Fruit fly (Drosophila melanogaster) whole organism, embryonic: ENCODE data around the gene CG4968.

Experiments used
- Aef1 ChIP-seq: fragments of 200-800 bp; sonication (Bioruptor generic); IDR thresholded peaks from 3 replicates; pipeline ENCODE4 v1.3.6; 2022; ENCODE audit warnings: missing biosample characterization, missing genetic modification characterization
- Atf6 ChIP-seq: fragments of 200-800 bp; sonication (Bioruptor generic); IDR thresholded peaks from 2 replicates; pipeline ENCODE4 v1.3.6; 2022; ENCODE audit warnings: missing biosample characterization, missing genetic modification characterization
- B-H1 ChIP-seq: fragments of 200-800 bp; sonication (Bioruptor generic); IDR thresholded peaks from 3 replicates; pipeline ENCODE4 v1.3.6; 2022; ENCODE audit warnings: missing biosample characterization, missing genetic modification characterization
- CG10274 ChIP-seq: fragments of 200-800 bp; sonication (Bioruptor generic); optimal IDR thresholded peaks from 3 replicates; lab custom pipeline; 2017; ENCODE audit warnings: missing biosample characterization, mild to moderate bottlenecking, missing genetic modification characterization
- CG11456 ChIP-seq: fragments of 200-800 bp; sonication (Bioruptor generic); IDR thresholded peaks from 3 replicates; pipeline ENCODE4 v1.3.6; 2022; ENCODE audit warnings: missing biosample characterization, missing genetic modification characterization
- CG12236 ChIP-seq: fragments of 200-800 bp; sonication (Bioruptor generic); optimal IDR thresholded peaks from 2 replicates; lab custom pipeline; 2016; ENCODE audit warnings: missing biosample characterization, missing genetic modification characterization
- CG12744 ChIP-seq: fragments of 200-800 bp; sonication (Bioruptor generic); optimal IDR thresholded peaks from 2 replicates; lab custom pipeline; 2016; ENCODE audit warnings: missing biosample characterization, missing genetic modification characterization
- CG13123 ChIP-seq: fragments of 200-800 bp; sonication (Bioruptor generic); optimal IDR thresholded peaks from 2 replicates; lab custom pipeline; 2016; ENCODE audit warnings: missing biosample characterization, missing genetic modification characterization
- CG15269 ChIP-seq: fragments of 200-800 bp; sonication (Bioruptor generic); optimal IDR thresholded peaks from 2 replicates; lab custom pipeline; 2018; ENCODE audit warnings: missing biosample characterization, mild to moderate bottlenecking, missing genetic modification characterization, moderate library complexity
- CG15514 ChIP-seq: fragments of 200-800 bp; sonication (Bioruptor generic); optimal IDR thresholded peaks from 3 replicates; lab custom pipeline; 2017; ENCODE audit warnings: missing biosample characterization, missing genetic modification characterization, mild to moderate bottlenecking, moderate library complexity, missing genetic modification reagents
- CG1603 ChIP-seq: fragments of 200-800 bp; sonication (Bioruptor generic); optimal IDR thresholded peaks from 2 replicates; lab custom pipeline; 2019; ENCODE audit warnings: missing biosample characterization, mild to moderate bottlenecking, missing genetic modification characterization, moderate library complexity
- CG30403 ChIP-seq: fragments of 200-800 bp; sonication (Bioruptor generic); optimal IDR thresholded peaks from 3 replicates; lab custom pipeline; 2016; ENCODE audit warnings: missing biosample characterization, missing genetic modification characterization
- CG3163 ChIP-seq: fragments of 200-800 bp; sonication (Bioruptor generic); optimal IDR thresholded peaks from 3 replicates; lab custom pipeline; 2016; ENCODE audit warnings: missing biosample characterization, missing genetic modification characterization
- CG3847 ChIP-seq: fragments of 200-800 bp; sonication (Bioruptor generic); IDR thresholded peaks from 2 replicates; pipeline ENCODE4 v1.3.6; 2022; ENCODE audit warnings: missing biosample characterization, missing genetic modification characterization
- CG3995 ChIP-seq: fragments of 200-800 bp; sonication (Bioruptor generic); optimal IDR thresholded peaks from 3 replicates; lab custom pipeline; 2016; ENCODE audit warnings: missing biosample characterization, missing genetic modification characterization
- CG4282 ChIP-seq: fragments of 200-800 bp; sonication (Bioruptor generic); optimal IDR thresholded peaks from 2 replicates; lab custom pipeline; 2016; ENCODE audit warnings: missing biosample characterization, missing genetic modification characterization
- CG6689 ChIP-seq: fragments of 200-800 bp; sonication (Bioruptor generic); IDR thresholded peaks from 2 replicates; pipeline ENCODE4 v1.3.6; 2022; ENCODE audit warnings: missing biosample characterization, missing genetic modification characterization
- CG8290 ChIP-seq, 3 experiments: fragments of 200-800 bp; sonication (Bioruptor generic); optimal IDR thresholded peaks; 2 replicates each; lab custom pipeline; 2016 to 2019; ENCODE audit warnings: missing biosample characterization in 3 of 3, missing genetic modification characterization in 3 of 3, mild to moderate bottlenecking in 2 of 3, moderate library complexity in 1 of 3
- CG8359 ChIP-seq: fragments of 200-800 bp; sonication (Bioruptor generic); optimal IDR thresholded peaks from 2 replicates; lab custom pipeline; 2017; ENCODE audit warnings: missing biosample characterization, mild to moderate bottlenecking, missing genetic modification characterization, borderline replicate concordance
- CG9797 ChIP-seq: fragments of 200-800 bp; sonication (Bioruptor generic); optimal IDR thresholded peaks from 3 replicates; lab custom pipeline; 2018; ENCODE audit warnings: missing biosample characterization, mild to moderate bottlenecking, missing genetic modification characterization
- CG9932 ChIP-seq: fragments of 200-800 bp; sonication (Bioruptor generic); IDR thresholded peaks from 2 replicates; pipeline ENCODE4 v1.3.6; 2022; ENCODE audit warnings: missing biosample characterization, missing genetic modification characterization
- CHES-1-like ChIP-seq: fragments of 200-800 bp; sonication (Bioruptor generic); optimal IDR thresholded peaks from 2 replicates; lab custom pipeline; 2016; ENCODE audit warnings: missing biosample characterization, missing genetic modification characterization
- Camta ChIP-seq: fragments of 200-800 bp; sonication (Bioruptor generic); optimal IDR thresholded peaks from 2 replicates; lab custom pipeline; 2016; ENCODE audit warnings: missing biosample characterization, missing genetic modification characterization
- CoRest ChIP-seq: fragments of 200-800 bp; sonication (Bioruptor generic); optimal IDR thresholded peaks from 3 replicates; lab custom pipeline; 2018; ENCODE audit warnings: missing biosample characterization, mild to moderate bottlenecking, missing genetic modification characterization, moderate library complexity
- Dek ChIP-seq: fragments of 200-800 bp; sonication (Bioruptor generic); optimal IDR thresholded peaks from 3 replicates; lab custom pipeline; 2019; ENCODE audit warnings: missing biosample characterization, mild to moderate bottlenecking, missing genetic modification characterization, moderate library complexity
- Doc2 ChIP-seq: fragments of 200-800 bp; sonication (Bioruptor generic); IDR thresholded peaks from 2 replicates; pipeline ENCODE4 v1.3.6; 2022; ENCODE audit warnings: missing biosample characterization, missing genetic modification characterization
- Fer2 ChIP-seq: fragments of 200-800 bp; sonication (Bioruptor generic); optimal IDR thresholded peaks from 2 replicates; lab custom pipeline; 2018; ENCODE audit warnings: missing biosample characterization, mild to moderate bottlenecking, missing genetic modification characterization, moderate library complexity
- Hand ChIP-seq: fragments of 200-800 bp; sonication (Bioruptor generic); optimal IDR thresholded peaks from 2 replicates; lab custom pipeline; 2017; ENCODE audit warnings: mild to moderate bottlenecking, missing biosample characterization, missing genetic modification reagents, missing genetic modification characterization
- Med ChIP-seq: fragments of 200-800 bp; sonication (Bioruptor generic); peaks from one replicate; lab custom pipeline; 2016; ENCODE audit warnings: missing biosample characterization, missing genetic modification characterization, mild to moderate bottlenecking, inconsistent platforms, moderate library complexity
- Nf-YB ChIP-seq: fragments of 200-800 bp; sonication (Bioruptor generic); optimal IDR thresholded peaks from 3 replicates; lab custom pipeline; 2019; ENCODE audit warnings: missing biosample characterization, mild to moderate bottlenecking, missing genetic modification characterization, moderate library complexity
- Rx ChIP-seq: fragments of 200-800 bp; sonication (Bioruptor generic); IDR thresholded peaks from 2 replicates; pipeline ENCODE4 v1.3.6; 2022; ENCODE audit warnings: missing biosample characterization, missing genetic modification characterization
- Sry-β ChIP-seq: fragments of 200-800 bp; sonication (Bioruptor generic); optimal IDR thresholded peaks from 2 replicates; lab custom pipeline; 2018; ENCODE audit warnings: missing biosample characterization, mild to moderate bottlenecking, missing genetic modification characterization, moderate library complexity
- chinmo ChIP-seq: fragments of 200-800 bp; sonication (Bioruptor generic); IDR thresholded peaks from 4 replicates; pipeline ENCODE4 v1.3.6; 2022; ENCODE audit warnings: missing biosample characterization, missing genetic modification characterization; ENCODE audit not compliant: partially characterized antibody
- crol ChIP-seq: fragments of 200-800 bp; sonication (Bioruptor generic); IDR thresholded peaks from 2 replicates; pipeline ENCODE4 v1.3.6; 2022; ENCODE audit warnings: missing biosample characterization, missing genetic modification characterization
- dmrt99B ChIP-seq: fragments of 200-800 bp; sonication (Bioruptor generic); optimal IDR thresholded peaks from 2 replicates; lab custom pipeline; 2018; ENCODE audit warnings: missing biosample characterization, mild to moderate bottlenecking, missing genetic modification characterization, moderate library complexity
- eve ChIP-seq, 2 experiments: fragments of >200 bp; optimal IDR thresholded peaks; 2 replicates each; lab custom pipeline; 2017; ENCODE audit warnings: missing biosample characterization in 2 of 2, missing genetic modification characterization in 2 of 2
- eyg ChIP-seq: fragments of 200-800 bp; sonication (Bioruptor generic); optimal IDR thresholded peaks from 3 replicates; lab custom pipeline; 2016; ENCODE audit warnings: missing biosample characterization, missing genetic modification characterization
- h ChIP-seq: fragments of >200 bp; optimal IDR thresholded peaks from 2 replicates; lab custom pipeline; 2017
- ken ChIP-seq: fragments of 200-800 bp; sonication (Bioruptor generic); IDR thresholded peaks from 3 replicates; pipeline ENCODE4 v1.3.6; 2022; ENCODE audit warnings: missing biosample characterization, missing genetic modification characterization
- org-1 ChIP-seq: fragments of 200-800 bp; sonication (Bioruptor generic); optimal IDR thresholded peaks from 2 replicates; lab custom pipeline; 2017; ENCODE audit warnings: missing biosample characterization, missing genetic modification characterization
- phol ChIP-seq: fragments of 200-800 bp; sonication (Bioruptor generic); optimal IDR thresholded peaks from 3 replicates; lab custom pipeline; 2018; ENCODE audit warnings: missing biosample characterization, mild to moderate bottlenecking, missing genetic modification characterization, moderate library complexity
- run ChIP-seq: fragments of 200-800 bp; sonication (Bioruptor generic); optimal IDR thresholded peaks from 3 replicates; lab custom pipeline; 2018; ENCODE audit warnings: missing biosample characterization, mild to moderate bottlenecking, missing genetic modification characterization
- schlank ChIP-seq: fragments of 200-800 bp; sonication (Bioruptor generic); optimal IDR thresholded peaks from 2 replicates; lab custom pipeline; 2018; ENCODE audit warnings: missing biosample characterization, mild to moderate bottlenecking, missing genetic modification characterization
- shn ChIP-seq: fragments of 200-800 bp; sonication (Bioruptor generic); optimal IDR thresholded peaks from 3 replicates; lab custom pipeline; 2016; ENCODE audit warnings: missing biosample characterization, missing genetic modification characterization
- sob ChIP-seq: fragments of 200-800 bp; sonication (Bioruptor generic); IDR thresholded peaks from 2 replicates; pipeline ENCODE4 v1.3.6; 2022; ENCODE audit warnings: missing biosample characterization, missing genetic modification characterization
- ssp ChIP-seq: fragments of 200-800 bp; sonication (Bioruptor generic); IDR thresholded peaks from 2 replicates; pipeline ENCODE4 v1.3.6; 2022; ENCODE audit warnings: missing biosample characterization, missing genetic modification characterization
- tgo ChIP-seq: fragments of 200-800 bp; sonication (Bioruptor generic); IDR thresholded peaks from 3 replicates; pipeline ENCODE4 v1.3.6; 2022; ENCODE audit warnings: missing biosample characterization, missing genetic modification characterization
- tll ChIP-seq, 2 experiments: fragments of 200-800 bp in 1 of 2; fragments of >200 bp in 1 of 2; sonication (Bioruptor generic) in 1 of 2; optimal IDR thresholded peaks; 2 replicates each; lab custom pipeline; 2017 to 2019; ENCODE audit warnings: missing biosample characterization in 2 of 2, missing genetic modification characterization in 2 of 2, mild to moderate bottlenecking in 1 of 2, moderate library complexity in 1 of 2
- yki ChIP-seq: fragments of >200 bp; optimal IDR thresholded peaks from 3 replicates; lab custom pipeline; 2018
- zf30C ChIP-seq: fragments of 200-800 bp; sonication (Bioruptor generic); optimal IDR thresholded peaks from 3 replicates; lab custom pipeline; 2018; ENCODE audit warnings: missing biosample characterization, mild to moderate bottlenecking, missing genetic modification characterization
- zfh1 ChIP-seq: fragments of 200-800 bp; sonication (Bioruptor generic); IDR thresholded peaks from 3 replicates; pipeline ENCODE4 v1.3.6; 2022; ENCODE audit warnings: missing biosample characterization, missing genetic modification characterization

Gene CG4968

DNA sequence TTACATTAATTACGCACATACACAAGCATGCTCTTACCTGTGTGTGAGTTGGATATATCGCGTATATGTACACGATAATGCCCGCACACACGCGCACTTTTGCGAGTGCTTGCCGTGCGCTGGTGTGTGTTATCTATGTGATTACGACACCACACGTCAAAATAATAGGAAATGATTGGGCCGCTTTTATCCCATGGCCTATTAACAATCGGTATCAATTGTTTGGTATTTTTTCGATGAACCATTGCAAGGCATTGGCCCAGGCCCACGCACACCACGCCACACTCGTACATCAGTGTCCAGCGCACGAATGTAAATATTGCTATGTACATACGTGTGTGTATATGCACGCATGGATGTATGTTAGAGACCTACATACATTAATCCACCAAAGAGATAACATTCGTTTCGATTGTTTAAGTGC, 28.1 kb downstream of the CG4968 start (continued):
- peak in 1 of 2 experiments; percentile 95 for TF ChIP-seq eve (GFP tag; optimal IDR thresholded peaks at IDR 0.05; lab: Kevin White, UChicago)
- peak; percentile 73 for TF ChIP-seq CHES-1-like
- peak; percentile 10 for TF ChIP-seq CoRest (tag; lab: Kevin White, UChicago)
- TF ChIP-seq Atf6 (GFP tag; lab: Robert Waterston, UW) = 0 out of 2 replicates have a peak, but pooled peaks have one; percentile 62
- peak; percentile 16 for TF ChIP-seq eyg (GFP tag; lab: Kevin White, UChicago)
- TF ChIP-seq Dek (tag; lab: Kevin White, UChicago) = peak; percentile 60
- no peak for TF ChIP-seq CG3847 (GFP tag; lab: Robert Waterston, UW)
- TF ChIP-seq Aef1 (GFP tag; lab: Robert Waterston, UW) = no peak
- peak; percentile 13 for TF ChIP-seq CG3995 (GFP tag; lab: Kevin White, UChicago)
- TF ChIP-seq CG4282 (GFP tag; lab: Kevin White, UChicago) = no peak
- peak; percentile 78; the same call in 1 of the 2 replicates for TF ChIP-seq CG9932 (GFP tag; lab: Robert Waterston, UW)
- TF ChIP-seq sob (GFP tag; lab: Robert Waterston, UW) = peak; percentile 72; the same call in 1 of the 2 replicates
- TF ChIP-seq CG13123 (GFP tag; lab: Kevin White, UChicago) = peak; percentile 30
- no peak for TF ChIP-seq ken (GFP tag; lab: Robert Waterston, UW)
- no peak for TF ChIP-seq Rx
- TF ChIP-seq Hand (GFP tag; lab: Kevin White, UChicago) = peak; percentile 20
- TF ChIP-seq ssp (GFP tag; lab: Robert Waterston, UW) = no peak
- TF ChIP-seq CG9797 (GFP tag; lab: Kevin White, UChicago) = peak; percentile 35
- TF ChIP-seq shn (GFP tag; lab: Kevin White, UChicago) = peak; percentile 57
- TF ChIP-seq zfh1 (GFP tag; lab: Robert Waterston, UW) = no peak
- TF ChIP-seq CG15269 (tag; lab: Kevin White, UChicago) = peak; percentile 36
- TF ChIP-seq Fer2 = peak; percentile 38
- no peak for TF ChIP-seq tll (GFP tag; optimal IDR thresholded peaks at IDR 0.05; lab: Kevin White, UChicago)
- TF ChIP-seq Nf-YB = peak; percentile 52
- TF ChIP-seq zf30C (GFP tag; lab: Kevin White, UChicago) = no peak
- no peak for TF ChIP-seq Doc2
- TF ChIP-seq chinmo = peak; percentile 98
- peak; percentile 13 for TF ChIP-seq CG30403
- peak; percentile 81 for TF ChIP-seq CG1603 (tag; lab: Kevin White, UChicago)
- TF ChIP-seq CG6689 = peak; percentile 32; the same call in 1 of the 2 replicates
- no peak for TF ChIP-seq yki (lab: Kevin White, UChicago)
- TF ChIP-seq Med (GFP tag; lab: Kevin White, UChicago) = peak; percentile 93
- TF ChIP-seq CG8359 = no peak
- no peak for TF ChIP-seq crol (GFP tag; lab: Robert Waterston, UW)
- TF ChIP-seq tgo (GFP tag; lab: Robert Waterston, UW) = no peak; the same call in 2 of the 3 replicates
- TF ChIP-seq B-H1 (GFP tag; lab: Robert Waterston, UW) = no peak
- peak; percentile 96 for TF ChIP-seq CG15514 (GFP tag; lab: Kevin White, UChicago)
- TF ChIP-seq Camta (GFP tag; lab: Kevin White, UChicago) = peak; percentile 36
- no peak for TF ChIP-seq org-1
- TF ChIP-seq dmrt99B (tag; lab: Kevin White, UChicago) = peak; percentile 47
- TF ChIP-seq Sry-β (GFP tag; lab: Kevin White, UChicago) = peak; percentile 17
- peak; percentile 28 for TF ChIP-seq CG10274 (GFP tag; lab: Kevin White, UChicago)
- TF ChIP-seq schlank (tag; lab: Kevin White, UChicago) = peak; percentile 69
- TF ChIP-seq phol = no peak
- no peak for TF ChIP-seq run
- TF ChIP-seq h (lab: Kevin White, UChicago) = no peak
- peak; percentile 2 for TF ChIP-seq CG8290 (GFP tag; optimal IDR thresholded peaks at IDR 0.05; lab: Kevin White, UChicago)
- TF ChIP-seq CG8290 (tag; optimal IDR thresholded peaks at IDR 0.05; lab: Kevin White, UChicago) = peak; percentile 75 to 91
- TF ChIP-seq CG11456 = no peak
- peak; percentile 63 for TF ChIP-seq CG3163 (GFP tag; lab: Kevin White, UChicago)
- TF ChIP-seq CG12744 (GFP tag; lab: Kevin White, UChicago) = no peak
- peak; percentile 43 for TF ChIP-seq CG12236 (GFP tag; lab: Kevin White, UChicago)
